Worm (Caenorhabditis elegans) whole organism, L4 larva: ENCODE results near the gene srh-2.

Experiments
- D1046.2 ChIP-seq: fragments of 200-800 bp; sonication (Bioruptor generic); IDR thresholded peaks from 2 replicates; pipeline ENCODE4 v1.3.6; 2022; ENCODE audit warnings: missing genetic modification characterization, missing compliant biosample characterization
- R02D3.7 ChIP-seq: fragments of 150-350 bp; sonication (generic microtip); optimal IDR thresholded peaks from 3 replicates; lab custom pipeline; 2014; ENCODE audit warnings: missing biosample characterization, missing genetic modification characterization
- lin-1 ChIP-seq: fragments of 200-800 bp; sonication (Bioruptor generic); IDR thresholded peaks from 2 replicates; pipeline ENCODE4 v1.3.6; 2022; ENCODE audit warnings: missing genetic modification reagents, missing genetic modification characterization, missing compliant biosample characterization
- ztf-11 ChIP-seq: fragments of 150-350 bp; optimal IDR thresholded peaks from 2 replicates; lab custom pipeline; 2014; ENCODE audit warnings: missing biosample characterization, missing genetic modification characterization

- TF ChIP-seq R02D3.7 (tag; lab: Kevin White, UChicago) (no peak), D1046.2 (no peak), lin-1 (no peak), ztf-11 (tag; lab: Kevin White, UChicago) (no peak)
Observed at ce11 chrV:741820-742219, 13.7 kb downstream of the srh-2 start, which contains the start of gene C05E4.7.
